Worm (Caenorhabditis elegans): ENCODE data around the gene aexr-3.

aexr-3 gene

DNA sequence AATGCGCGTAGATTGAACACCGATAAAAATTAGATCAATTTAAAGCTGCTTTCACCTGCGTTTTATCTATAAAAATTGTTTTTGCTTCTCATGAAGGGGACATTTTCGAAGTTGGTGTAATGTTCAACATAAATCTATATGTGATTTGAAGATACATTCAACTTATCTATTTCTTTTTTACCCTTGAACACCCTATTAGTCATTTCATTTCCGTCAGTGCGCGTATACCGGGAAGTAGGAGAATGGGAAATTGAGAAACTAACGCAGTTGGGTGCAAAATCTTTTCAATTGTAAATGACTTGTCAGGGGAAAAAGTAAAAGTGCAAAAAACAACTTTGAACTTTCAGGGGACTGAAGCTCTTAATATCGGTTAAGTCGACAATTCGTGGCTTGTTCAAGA is 26.0 kb downstream of the aexr-3 start:
- TF ChIP-seq aha-1 (tag) (peak; percentile 86), nhr-48 (tag; optimal IDR thresholded peaks at IDR 0.05) (peak; percentile 56), hmg-1.1 (GFP tag; IDR thresholded peaks at IDR 0.05) (no peak)

ce11 chrX:8934246-8934645 is 26.7 kb downstream of the aexr-3 start:
- TF ChIP-seq hlh-11 (tag; optimal IDR thresholded peaks at IDR 0.05) (peak; percentile 36), T20F7.1 (GFP tag; optimal IDR thresholded peaks at IDR 0.05) (peak; percentile 4), dmd-6 (GFP tag; IDR thresholded peaks at IDR 0.05) (peak; percentile 40; the same call in 1 of the 2 replicates), sdz-12 (GFP tag; optimal IDR thresholded peaks at IDR 0.05) (no peak), snpc-1.2 (GFP tag; IDR thresholded peaks at IDR 0.05) (no peak), dve-1 (tag; optimal IDR thresholded peaks at IDR 0.05; ENCODE audit: insufficient read depth) (peak; percentile 55), daf-16 (GFP tag; optimal IDR thresholded peaks at IDR 0.05) (no peak), daf-16 (tag; optimal IDR thresholded peaks at IDR 0.05) (peak; percentile 35), saeg-2 (GFP tag; IDR thresholded peaks at IDR 0.05) (no peak), nhr-10 (tag; optimal IDR thresholded peaks at IDR 0.05) (no peak), daf-12 (tag; optimal IDR thresholded peaks at IDR 0.05) (no peak), unc-62 (GFP tag; optimal IDR thresholded peaks at IDR 0.05 in 1 of 2) (peak in 1 of 2 experiments; percentile 52), unc-62 (tag; optimal IDR thresholded peaks at IDR 0.05) (no peak), pqm-1 (tag; optimal IDR thresholded peaks at IDR 0.05) (peak; percentile 61), nhr-28 (tag; optimal IDR thresholded peaks at IDR 0.05) (peak; percentile 50), hif-1 (tag; optimal IDR thresholded peaks at IDR 0.05) (no peak)

DNA sequence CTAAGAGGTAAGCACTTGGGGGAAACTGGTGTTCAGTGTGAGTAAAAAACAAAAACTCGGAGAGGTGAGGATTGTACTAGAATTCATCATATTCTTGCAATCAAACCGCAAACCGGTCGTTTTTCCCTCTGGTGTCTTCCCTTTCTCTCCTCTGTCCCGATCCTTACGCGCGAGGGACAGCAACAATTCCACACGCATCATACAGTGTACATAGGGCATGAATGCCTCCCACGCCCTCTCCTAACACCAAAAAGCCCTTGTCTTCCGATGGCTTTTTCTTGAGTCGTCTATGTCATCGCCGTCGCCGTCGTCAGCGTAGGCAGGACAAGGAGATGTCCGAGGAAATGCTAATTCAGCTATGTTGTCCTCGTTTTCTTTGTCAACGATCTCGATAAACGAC is 27.5 kb downstream of the aexr-3 start:
- TF ChIP-seq ztf-7 (tag; optimal IDR thresholded peaks at IDR 0.05) (no peak), aha-1 (tag) (no peak), madf-9 (GFP tag; conservative IDR thresholded peaks at IDR 0.05) (no peak), saeg-2 (GFP tag; IDR thresholded peaks at IDR 0.05) (no peak), hlh-11 (tag; optimal IDR thresholded peaks at IDR 0.05) (peak; percentile 29), ztf-11 (tag; optimal IDR thresholded peaks at IDR 0.05) (no peak), nhr-111 (GFP tag; optimal IDR thresholded peaks at IDR 0.05) (no peak), fkh-10 (GFP tag; optimal IDR thresholded peaks at IDR 0.05) (no peak), mxl-3 (GFP tag; optimal IDR thresholded peaks at IDR 0.05) (peak; percentile 20)

- TF ChIP-seq nhr-28 (tag; optimal IDR thresholded peaks at IDR 0.05), result peak; percentile 79
- TF ChIP-seq daf-19 (GFP tag; conservative IDR thresholded peaks at IDR 0.05), result no peak
- 0 out of 2 replicates have a peak, but pooled peaks have one; percentile 27 for TF ChIP-seq lin-1 (GFP tag; IDR thresholded peaks at IDR 0.05)
- TF ChIP-seq dve-1 (tag; optimal IDR thresholded peaks at IDR 0.05; ENCODE audit: insufficient read depth), result peak; percentile 97
- peak; percentile 72 for TF ChIP-seq nhr-77 (tag; optimal IDR thresholded peaks at IDR 0.05)
- no peak for TF ChIP-seq ceh-44 (GFP tag; IDR thresholded peaks at IDR 0.05)
- peak in 1 of 2 experiments; percentile 2 for TF ChIP-seq hif-1 (tag; optimal IDR thresholded peaks at IDR 0.05)
- peak; percentile 56 for TF ChIP-seq hlh-30 (tag; optimal IDR thresholded peaks at IDR 0.05; ENCODE audit: insufficient read depth)
- TF ChIP-seq daf-8 (GFP tag; IDR thresholded peaks at IDR 0.05), result no peak
- peak; percentile 43 for TF ChIP-seq nhr-102 (tag; optimal IDR thresholded peaks at IDR 0.05)
- TF ChIP-seq mxl-3 (GFP tag; optimal IDR thresholded peaks at IDR 0.05), result peak; percentile 23
- TF ChIP-seq dmd-6 (GFP tag; IDR thresholded peaks at IDR 0.05), result peak; percentile 82
- TF ChIP-seq lin-13 (GFP tag; optimal IDR thresholded peaks at IDR 0.05), result no peak
- no peak for TF ChIP-seq daf-16 (GFP tag; optimal IDR thresholded peaks at IDR 0.05)
- TF ChIP-seq daf-16 (tag; optimal IDR thresholded peaks at IDR 0.05), result peak; percentile 97
- TF ChIP-seq mep-1 (tag; optimal IDR thresholded peaks at IDR 0.05), result peak; percentile 16
- no peak for TF ChIP-seq aha-1 (tag)
- peak; percentile 74 for TF ChIP-seq php-3 (GFP tag; IDR thresholded peaks at IDR 0.05)
- peak; percentile 96 for TF ChIP-seq pqm-1 (tag; optimal IDR thresholded peaks at IDR 0.05)
- no peak for TF ChIP-seq snpc-1.2 (GFP tag; IDR thresholded peaks at IDR 0.05)
- peak; percentile 83 for TF ChIP-seq hlh-11 (tag; optimal IDR thresholded peaks at IDR 0.05)
Observed at ce11 chrX:8932387-8932786, 28.6 kb downstream of the aexr-3 start.
